Worm (Caenorhabditis elegans) whole organism, L1 larva: ENCODE data around the gene str-185.
A peak's percentile ranks its signal among the peaks of the same experiment; 100 is the strongest.

Experiments
- C04F5.9 ChIP-seq: sonication (generic microtip); optimal IDR thresholded peaks from 2 replicates; lab custom pipeline; 2016; ENCODE audit warnings: missing genetic modification characterization, missing compliant biosample characterization
- C16A3.4 ChIP-seq: fragments of 150-350 bp; optimal IDR thresholded peaks from 2 replicates; lab custom pipeline; 2014; ENCODE audit warnings: missing biosample characterization, missing genetic modification characterization
- C34B4.2 ChIP-seq: sonication (generic microtip); optimal IDR thresholded peaks from 2 replicates; lab custom pipeline; 2017; ENCODE audit warnings: mild to moderate bottlenecking, missing genetic modification characterization, missing compliant biosample characterization
- aha-1 ChIP-seq: fragments of 150-350 bp; optimal IDR thresholded peaks from 2 replicates; lab custom pipeline; 2014; ENCODE audit warnings: missing biosample characterization, missing genetic modification characterization
- alr-1 ChIP-seq: fragments of 200-800 bp; sonication (Bioruptor generic); optimal IDR thresholded peaks from 2 replicates; lab custom pipeline; 2018; ENCODE audit warnings: borderline replicate concordance, mild to moderate bottlenecking, missing genetic modification characterization, missing compliant biosample characterization
- aly-2 ChIP-seq: fragments of 150-350 bp; optimal IDR thresholded peaks from 2 replicates; lab custom pipeline; 2014; ENCODE audit warnings: missing biosample characterization, missing genetic modification characterization
- ama-1 ChIP-seq: fragments of 150-350 bp; optimal IDR thresholded peaks from 2 replicates; lab custom pipeline; 2014
- ceh-63 ChIP-seq: fragments of 200-800 bp; sonication (Bioruptor generic); optimal IDR thresholded peaks from 2 replicates; lab custom pipeline; 2018; ENCODE audit warnings: mild to moderate bottlenecking, missing genetic modification characterization, missing compliant biosample characterization
- ceh-8 ChIP-seq: fragments of 200-800 bp; sonication (Bioruptor generic); optimal IDR thresholded peaks from 2 replicates; lab custom pipeline; 2018; ENCODE audit warnings: mild to moderate bottlenecking, missing genetic modification characterization, moderate library complexity, missing compliant biosample characterization
- ceh-88 ChIP-seq: fragments of 200-800 bp; sonication (Bioruptor generic); IDR thresholded peaks from 2 replicates; pipeline ENCODE4 v1.3.6; 2022; ENCODE audit warnings: missing genetic modification characterization, missing compliant biosample characterization
- ceh-90 ChIP-seq: sonication (generic microtip); optimal IDR thresholded peaks from 2 replicates; lab custom pipeline; 2016; ENCODE audit warnings: missing genetic modification characterization, missing compliant biosample characterization
- dsc-1 ChIP-seq: sonication (generic microtip); optimal IDR thresholded peaks from 2 replicates; lab custom pipeline; 2016; ENCODE audit warnings: mild to moderate bottlenecking, missing genetic modification characterization, missing compliant biosample characterization
- efl-3 ChIP-seq: fragments of 200-800 bp; sonication (Bioruptor generic); optimal IDR thresholded peaks from 2 replicates; lab custom pipeline; 2018; ENCODE audit warnings: mild to moderate bottlenecking, missing genetic modification characterization, missing compliant biosample characterization
- egl-13 ChIP-seq: sonication (generic microtip); optimal IDR thresholded peaks from 2 replicates; lab custom pipeline; 2016; ENCODE audit warnings: missing genotype, missing genetic modification reagents, missing genetic modification characterization, missing compliant biosample characterization
- egl-27 ChIP-seq, 2 experiments: fragments of 150-350 bp in 1 of 2; sonication (generic microtip); optimal IDR thresholded peaks; 3 replicates each; lab custom pipeline; 2017 to 2018; ENCODE audit warnings: missing biosample characterization in 2 of 2, missing genetic modification characterization in 2 of 2, missing genetic modification reagents in 2 of 2
- elt-3 ChIP-seq, 6 experiments: fragments of 150-350 bp in 1 of 6; sonication (generic microtip); optimal IDR thresholded peaks; 2 replicates each; lab custom pipeline; 2017 to 2018; ENCODE audit warnings: missing biosample characterization in 6 of 6, missing genetic modification characterization in 6 of 6, inconsistent platforms in 1 of 6
- fkh-10 ChIP-seq: sonication (generic microtip); optimal IDR thresholded peaks from 2 replicates; lab custom pipeline; 2017; ENCODE audit warnings: missing biosample characterization, missing genetic modification reagents, missing genetic modification characterization
- fkh-4 ChIP-seq: sonication (generic microtip); optimal IDR thresholded peaks from 2 replicates; lab custom pipeline; 2016; ENCODE audit warnings: missing compliant biosample characterization, missing genetic modification characterization, borderline replicate concordance
- hpl-2 ChIP-seq: fragments of 150-350 bp; optimal IDR thresholded peaks from 2 replicates; lab custom pipeline; 2014; ENCODE audit warnings: missing biosample characterization, missing genetic modification reagents, missing genetic modification characterization
- irx-1 ChIP-seq: sonication (generic microtip); optimal IDR thresholded peaks from 2 replicates; lab custom pipeline; 2016; ENCODE audit warnings: missing genetic modification characterization, missing compliant biosample characterization
- isw-1 ChIP-seq: fragments of 200-800 bp; sonication (Bioruptor generic); IDR thresholded peaks from 2 replicates; pipeline ENCODE4 v1.3.6; 2022; ENCODE audit warnings: missing genetic modification characterization, missing compliant biosample characterization
- jun-1 ChIP-seq: fragments of 150-350 bp; optimal IDR thresholded peaks from 2 replicates; lab custom pipeline; 2014; ENCODE audit warnings: missing biosample characterization, missing genetic modification reagents, missing genetic modification characterization
- lin-13 ChIP-seq: fragments of 150-350 bp; optimal IDR thresholded peaks from 2 replicates; lab custom pipeline; 2014; ENCODE audit warnings: missing biosample characterization, missing genetic modification reagents, missing genetic modification characterization
- lin-35 ChIP-seq, 2 experiments: fragments of 150-350 bp; optimal IDR thresholded peaks; 2 replicates each; lab custom pipeline; 2014; ENCODE audit warnings: missing biosample characterization in 2 of 2, missing genetic modification characterization in 2 of 2, missing genetic modification reagents in 2 of 2
- mdl-1 ChIP-seq, 2 experiments: fragments of 150-350 bp; optimal IDR thresholded peaks; 2 replicates each; lab custom pipeline; 2014 to 2017; ENCODE audit warnings: missing biosample characterization in 2 of 2, missing genetic modification characterization in 2 of 2, inconsistent platforms in 1 of 2
- mef-2 ChIP-seq: fragments of 150-350 bp; optimal IDR thresholded peaks from 2 replicates; lab custom pipeline; 2014; ENCODE audit warnings: missing biosample characterization, missing genetic modification characterization
- mep-1 ChIP-seq: fragments of 150-350 bp; optimal IDR thresholded peaks from 2 replicates; lab custom pipeline; 2014; ENCODE audit warnings: missing biosample characterization, missing genetic modification characterization
- nhr-11 ChIP-seq: fragments of 150-350 bp; optimal IDR thresholded peaks from 2 replicates; lab custom pipeline; 2014; ENCODE audit warnings: missing biosample characterization, missing genetic modification characterization
- nhr-12 ChIP-seq: sonication (generic microtip); optimal IDR thresholded peaks from 2 replicates; lab custom pipeline; 2017; ENCODE audit warnings: missing biosample characterization, missing genetic modification characterization
- nhr-28 ChIP-seq: fragments of 150-350 bp; optimal IDR thresholded peaks from 2 replicates; lab custom pipeline; 2014; ENCODE audit warnings: missing biosample characterization, missing genetic modification characterization
- nhr-47 ChIP-seq: sonication (generic microtip); optimal IDR thresholded peaks from 2 replicates; lab custom pipeline; 2016; ENCODE audit warnings: mild to moderate bottlenecking, missing genetic modification characterization, moderate library complexity, missing compliant biosample characterization
- nhr-76 ChIP-seq: sonication (generic microtip); optimal IDR thresholded peaks from 2 replicates; lab custom pipeline; 2017; ENCODE audit warnings: missing biosample characterization, missing genetic modification characterization
- nhr-77 ChIP-seq: fragments of 150-350 bp; optimal IDR thresholded peaks from 2 replicates; lab custom pipeline; 2014; ENCODE audit warnings: missing biosample characterization, missing genetic modification characterization
- nhr-84 ChIP-seq: sonication (generic microtip); optimal IDR thresholded peaks from 2 replicates; lab custom pipeline; 2017; ENCODE audit warnings: missing biosample characterization, missing genetic modification characterization
- nhr-85 ChIP-seq: sonication (generic microtip); peaks from one replicate; lab custom pipeline; 2016; ENCODE audit warnings: missing genetic modification characterization, inconsistent platforms, missing compliant biosample characterization
- pag-3 ChIP-seq: sonication (generic microtip); optimal IDR thresholded peaks from 2 replicates; lab custom pipeline; 2017; ENCODE audit warnings: missing genetic modification characterization, mild to moderate bottlenecking, missing compliant biosample characterization, antibody characterized with exemption, borderline replicate concordance; ENCODE audit not compliant: insufficient read depth
- pax-3 ChIP-seq: fragments of 200-800 bp; sonication (Bioruptor generic); optimal IDR thresholded peaks from 2 replicates; lab custom pipeline; 2018; ENCODE audit warnings: mild to moderate bottlenecking, missing genetic modification characterization, moderate library complexity, missing compliant biosample characterization
- pqm-1 ChIP-seq: sonication (generic microtip); optimal IDR thresholded peaks from 3 replicates; lab custom pipeline; 2017; ENCODE audit warnings: missing biosample characterization, missing genetic modification characterization
- rnt-1 ChIP-seq: sonication (generic microtip); optimal IDR thresholded peaks from 2 replicates; lab custom pipeline; 2016; ENCODE audit warnings: mild to moderate bottlenecking, missing genetic modification characterization, moderate library complexity, missing compliant biosample characterization
- skn-1 ChIP-seq: fragments of 150-350 bp; optimal IDR thresholded peaks from 2 replicates; lab custom pipeline; 2014; ENCODE audit warnings: missing biosample characterization, missing genetic modification characterization
- snpc-4 ChIP-seq: fragments of 150-350 bp; optimal IDR thresholded peaks from 2 replicates; lab custom pipeline; 2014; ENCODE audit warnings: missing biosample characterization, missing genetic modification characterization
- sox-4 ChIP-seq: sonication (generic microtip); optimal IDR thresholded peaks from 2 replicates; lab custom pipeline; 2016; ENCODE audit warnings: missing genetic modification characterization, missing compliant biosample characterization
- sptf-1 ChIP-seq: fragments of 150-350 bp; optimal IDR thresholded peaks from 2 replicates; lab custom pipeline; 2014; ENCODE audit warnings: missing biosample characterization, missing genetic modification characterization
- sup-37 ChIP-seq: fragments of 200-800 bp; sonication (Bioruptor generic); optimal IDR thresholded peaks from 2 replicates; lab custom pipeline; 2018; ENCODE audit warnings: mild to moderate bottlenecking, missing genetic modification characterization, missing compliant biosample characterization
- swsn-7 ChIP-seq: sonication (generic microtip); optimal IDR thresholded peaks from 2 replicates; lab custom pipeline; 2016; ENCODE audit warnings: missing genetic modification characterization, missing compliant biosample characterization
- tbx-2 ChIP-seq: sonication (generic microtip); optimal IDR thresholded peaks from 2 replicates; lab custom pipeline; 2016; ENCODE audit warnings: missing genetic modification characterization, missing compliant biosample characterization
- unc-30 ChIP-seq: sonication (generic microtip); optimal IDR thresholded peaks from 2 replicates; lab custom pipeline; 2017; ENCODE audit warnings: missing biosample characterization, missing genetic modification characterization
- unc-62 ChIP-seq: fragments of 150-350 bp; optimal IDR thresholded peaks from 2 replicates; lab custom pipeline; 2014; ENCODE audit warnings: missing biosample characterization, missing genetic modification reagents, missing genetic modification characterization
- unc-98 ChIP-seq: fragments of 200-800 bp; sonication (Bioruptor generic); IDR thresholded peaks from 2 replicates; pipeline ENCODE4 v1.3.6; 2022; ENCODE audit warnings: missing genetic modification characterization, missing compliant biosample characterization
- zag-1 ChIP-seq: fragments of 150-350 bp; optimal IDR thresholded peaks from 2 replicates; lab custom pipeline; 2014; ENCODE audit warnings: missing biosample characterization, missing genetic modification characterization
- ztf-11 ChIP-seq, 2 experiments: sonication (generic microtip); optimal IDR thresholded peaks; 2 replicates each; lab custom pipeline; 2016 to 2017; ENCODE audit warnings: missing genetic modification characterization in 2 of 2, missing biosample characterization in 1 of 2, missing compliant biosample characterization in 1 of 2
- ztf-4 ChIP-seq: fragments of 150-350 bp; optimal IDR thresholded peaks from 2 replicates; lab custom pipeline; 2014; ENCODE audit warnings: missing biosample characterization, missing genetic modification characterization

str-185 gene

ce11 chrIV:4407055-4407461 lies 22.7 kb downstream of the str-185 start (continued):
- TF ChIP-seq sox-4 (tag; lab: Kevin White, UChicago) (no peak), hpl-2 (no peak), unc-98 (GFP tag; lab: Robert Waterston, UW) (no peak), pax-3 (tag; lab: Kevin White, UChicago) (no peak)

DNA sequence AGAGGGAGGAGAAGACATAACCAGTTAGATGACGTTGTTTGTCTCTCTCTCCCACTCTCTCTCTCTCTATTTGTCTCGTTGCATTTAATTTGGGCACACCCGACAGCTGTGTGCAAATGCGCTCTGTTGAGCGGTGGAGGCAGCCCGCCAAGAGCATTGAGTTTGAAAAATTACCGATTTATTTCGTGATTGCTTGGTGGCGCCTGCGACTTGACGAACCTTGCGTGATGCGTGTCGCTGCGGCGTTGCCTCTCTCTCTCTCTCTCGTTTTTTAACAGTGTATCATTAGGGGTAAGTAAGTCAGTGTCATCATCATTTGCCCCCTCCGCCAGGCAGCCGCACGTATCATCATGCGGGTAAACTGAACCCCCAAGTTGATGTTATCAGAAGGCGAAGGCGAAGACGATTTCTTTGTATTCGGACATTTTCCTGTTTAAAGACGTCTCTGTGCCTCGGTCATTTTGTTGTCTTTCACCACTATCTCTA lies 23.7 kb downstream of the str-185 start:
- peak; percentile 77 for TF ChIP-seq lin-13 (GFP tag; lab: Kevin White, UChicago)
- no peak for TF ChIP-seq nhr-76 (tag; lab: Kevin White, UChicago)
- peak in 1 of 2 experiments; percentile 58 for TF ChIP-seq egl-27 (tag; optimal IDR thresholded peaks at IDR 0.05; lab: Kevin White, UChicago)
- no peak for TF ChIP-seq ztf-4 (tag; lab: Kevin White, UChicago)
- TF ChIP-seq sptf-1 (tag; lab: Kevin White, UChicago): no peak
- TF ChIP-seq unc-30 (tag; lab: Kevin White, UChicago): no peak
- TF ChIP-seq irx-1 (tag; lab: Kevin White, UChicago): no peak
- no peak for TF ChIP-seq fkh-4
- no peak for TF ChIP-seq nhr-28 (tag; lab: Kevin White, UChicago)
- no peak for TF ChIP-seq ceh-8 (GFP tag; lab: Kevin White, UChicago)
- no peak for TF ChIP-seq C04F5.9 (tag; lab: Kevin White, UChicago)
- TF ChIP-seq nhr-77 (tag; lab: Kevin White, UChicago): peak; percentile 52
- no peak for TF ChIP-seq pag-3 (tag; lab: Kevin White, UChicago)
- no peak for TF ChIP-seq C34B4.2 (tag; lab: Kevin White, UChicago)
- no peak for TF ChIP-seq alr-1
- TF ChIP-seq jun-1 (tag; lab: Kevin White, UChicago): no peak
- TF ChIP-seq fkh-10 (GFP tag; lab: Kevin White, UChicago): peak; percentile 47
- TF ChIP-seq mdl-1 (tag; optimal IDR thresholded peaks at IDR 0.05; lab: Kevin White, UChicago): peak in 1 of 2 experiments; percentile 55
- TF ChIP-seq mep-1 (tag; lab: Kevin White, UChicago): peak; percentile 51
- TF ChIP-seq tbx-2 (tag; lab: Kevin White, UChicago): peak; percentile 72
- no peak for TF ChIP-seq nhr-84 (tag; lab: Kevin White, UChicago)
- peak; percentile 81 to 86 for TF ChIP-seq lin-35 (GFP tag; optimal IDR thresholded peaks at IDR 0.05; lab: Kevin White, UChicago)
- peak; percentile 66 for TF ChIP-seq pqm-1 (tag; lab: Kevin White, UChicago)
- peak; percentile 64 for TF ChIP-seq isw-1
- no peak for TF ChIP-seq unc-62 (GFP tag; lab: Kevin White, UChicago)
- TF ChIP-seq aly-2 (tag; lab: Kevin White, UChicago): peak; percentile 37
- TF ChIP-seq nhr-85 (tag; lab: Kevin White, UChicago): peak; percentile 91
- peak; percentile 76 for TF ChIP-seq swsn-7 (tag; lab: Kevin White, UChicago)
- peak; percentile 7 for TF ChIP-seq sup-37 (GFP tag; lab: Kevin White, UChicago)
- TF ChIP-seq mef-2 (tag; lab: Kevin White, UChicago): peak; percentile 12
- TF ChIP-seq aha-1 (tag; lab: Kevin White, UChicago): no peak
- no peak for TF ChIP-seq ceh-88 (GFP tag; lab: Robert Waterston, UW)
- TF ChIP-seq snpc-4 (tag; lab: Kevin White, UChicago): peak; percentile 26
- no peak for TF ChIP-seq nhr-11 (tag; lab: Kevin White, UChicago)
- no peak for TF ChIP-seq ceh-90 (tag; lab: Kevin White, UChicago)
- TF ChIP-seq rnt-1: peak; percentile 60
- peak; percentile 78 for TF ChIP-seq nhr-47 (tag; lab: Kevin White, UChicago)
- TF ChIP-seq elt-3 (tag; optimal IDR thresholded peaks at IDR 0.05; lab: Kevin White, UChicago): peak in 1 of 6 experiments; percentile 49
- no peak for TF ChIP-seq nhr-12 (tag; lab: Kevin White, UChicago)
- TF ChIP-seq unc-98 (GFP tag; lab: Robert Waterston, UW): no peak
- TF ChIP-seq egl-13 (tag; lab: Kevin White, UChicago): no peak
- TF ChIP-seq dsc-1 (tag; lab: Kevin White, UChicago): peak; percentile 30
- peak in 1 of 2 experiments; percentile 41 for TF ChIP-seq ztf-11 (tag; optimal IDR thresholded peaks at IDR 0.05; lab: Kevin White, UChicago)
- peak; percentile 46 for TF ChIP-seq skn-1 (tag; lab: Kevin White, UChicago)
- TF ChIP-seq ceh-63 (GFP tag; lab: Kevin White, UChicago): no peak
- peak; percentile 1 for TF ChIP-seq zag-1 (tag; lab: Kevin White, UChicago)
- peak; percentile 27 for TF ChIP-seq ama-1 (lab: Kevin White, UChicago)
- peak; percentile 61 for TF ChIP-seq C16A3.4 (tag; lab: Kevin White, UChicago)
- no peak for TF ChIP-seq efl-3
